Worm (Caenorhabditis elegans): ENCODE results near the gene C09G5.14.

ce11 chrII:10696060-10696459, 26.9 kb downstream of the C09G5.14 start:
- TF ChIP-seq athp-1 (tag; optimal IDR thresholded peaks at IDR 0.05) (no peak), aptf-3 (GFP tag; IDR thresholded peaks at IDR 0.05) (no peak), Y95B8A.8 (GFP tag; IDR thresholded peaks at IDR 0.05) (no peak), nfya-1 (tag; optimal IDR thresholded peaks at IDR 0.05; ENCODE audit: borderline replicate concordance, insufficient read depth) (no peak), efl-1 (GFP tag; optimal IDR thresholded peaks at IDR 0.05) (no peak), lsy-27 (tag; optimal IDR thresholded peaks at IDR 0.05; ENCODE audit: borderline replicate concordance, insufficient read depth) (no peak), lin-35 (GFP tag; optimal IDR thresholded peaks at IDR 0.05) (no peak), ceh-58 (GFP tag; IDR thresholded peaks at IDR 0.05) (no peak), attf-5 (GFP tag; optimal IDR thresholded peaks at IDR 0.05) (no peak), F57C9.4 (tag; optimal IDR thresholded peaks at IDR 0.05) (no peak), tlf-1 (GFP tag; optimal IDR thresholded peaks at IDR 0.05) (no peak), ama-1 (optimal IDR thresholded peaks at IDR 0.05) (no peak), ama-1 (GFP tag; optimal IDR thresholded peaks at IDR 0.05) (no peak), ztf-18 (tag; optimal IDR thresholded peaks at IDR 0.05) (no peak)

Data from whole organism, young adult.